Fruit fly (Drosophila melanogaster) whole organism, embryonic: ENCODE measurements around the gene CG14142.

Experiments
- Abd-B ChIP-seq: fragments of 200-800 bp; sonication (Bioruptor generic); optimal IDR thresholded peaks from 2 replicates; lab custom pipeline; 2018; ENCODE audit warnings: missing biosample characterization, mild to moderate bottlenecking, missing genetic modification characterization, moderate library complexity
- Atf6 ChIP-seq: fragments of 200-800 bp; sonication (Bioruptor generic); IDR thresholded peaks from 2 replicates; pipeline ENCODE4 v1.3.6; 2022; ENCODE audit warnings: missing biosample characterization, missing genetic modification characterization
- CG10267 ChIP-seq: fragments of 200-800 bp; sonication (Bioruptor generic); optimal IDR thresholded peaks from 2 replicates; lab custom pipeline; 2018; ENCODE audit warnings: missing biosample characterization, mild to moderate bottlenecking, missing genetic modification characterization, moderate library complexity
- CG11504 ChIP-seq: fragments of 200-800 bp; sonication (Bioruptor generic); optimal IDR thresholded peaks from 3 replicates; lab custom pipeline; 2019; ENCODE audit warnings: missing biosample characterization, mild to moderate bottlenecking, missing genetic modification characterization, moderate library complexity
- CG1233 ChIP-seq: fragments of 200-800 bp; sonication (Bioruptor generic); optimal IDR thresholded peaks from 4 replicates; lab custom pipeline; 2018; ENCODE audit warnings: missing biosample characterization, mild to moderate bottlenecking, missing genetic modification characterization
- CG12942 ChIP-seq: fragments of 200-800 bp; sonication (Bioruptor generic); optimal IDR thresholded peaks from 3 replicates; lab custom pipeline; 2016; ENCODE audit warnings: missing biosample characterization, missing genetic modification characterization
- CG17359 ChIP-seq: fragments of 200-800 bp; sonication (Bioruptor generic); optimal IDR thresholded peaks from 3 replicates; lab custom pipeline; 2018; ENCODE audit warnings: missing biosample characterization, mild to moderate bottlenecking, missing genetic modification characterization, moderate library complexity
- CG17385 ChIP-seq: fragments of 200-800 bp; sonication (Bioruptor generic); optimal IDR thresholded peaks from 3 replicates; lab custom pipeline; 2018; ENCODE audit warnings: missing biosample characterization, mild to moderate bottlenecking, missing genetic modification characterization
- CG2712 ChIP-seq: fragments of 200-800 bp; optimal IDR thresholded peaks from 3 replicates; lab custom pipeline; 2019; ENCODE audit warnings: missing biosample characterization, mild to moderate bottlenecking, missing genetic modification characterization, moderate library complexity
- CG6689 ChIP-seq: fragments of 200-800 bp; sonication (Bioruptor generic); IDR thresholded peaks from 2 replicates; pipeline ENCODE4 v1.3.6; 2022; ENCODE audit warnings: missing biosample characterization, missing genetic modification characterization
- CG9727 ChIP-seq: fragments of 200-800 bp; sonication (Bioruptor generic); optimal IDR thresholded peaks from 3 replicates; lab custom pipeline; 2017; ENCODE audit warnings: missing biosample characterization, mild to moderate bottlenecking, missing genetic modification characterization
- Gug ChIP-seq: fragments of 200-800 bp; sonication (Bioruptor generic); IDR thresholded peaks from 4 replicates; pipeline ENCODE4 v1.3.6; 2022; ENCODE audit warnings: missing biosample characterization, missing genetic modification characterization
- Lim3 ChIP-seq: fragments of 200-800 bp; sonication (Bioruptor generic); IDR thresholded peaks from 2 replicates; pipeline ENCODE4 v1.3.6; 2022; ENCODE audit warnings: missing biosample characterization, missing genetic modification characterization
- NK7.1 ChIP-seq: fragments of 200-800 bp; sonication (Bioruptor generic); optimal IDR thresholded peaks from 3 replicates; lab custom pipeline; 2016; ENCODE audit warnings: missing biosample characterization, missing genetic modification characterization
- Stat92E ChIP-seq, 3 experiments: fragments of >200 bp in 2 of 3; fragments of 200-800 bp in 1 of 3; sonication (Bioruptor generic) in 1 of 3; optimal IDR thresholded peaks; 2 replicates each; lab custom pipeline; 2017 to 2019; ENCODE audit warnings: missing biosample characterization in 3 of 3, missing genetic modification characterization in 3 of 3, mild to moderate bottlenecking in 1 of 3, moderate library complexity in 1 of 3
- Trl ChIP-seq, 3 experiments: fragments of >200 bp in 2 of 3; fragments of 200-800 bp in 1 of 3; sonication (Bioruptor generic) in 1 of 3; optimal IDR thresholded peaks; 2 replicates in 1 of 3; 3 replicates in 2 of 3; lab custom pipeline; 2016 to 2017; ENCODE audit warnings: missing biosample characterization in 1 of 3, missing genetic modification characterization in 1 of 3
- bcd ChIP-seq: fragments of 200-800 bp; sonication (Bioruptor generic); optimal IDR thresholded peaks from 2 replicates; lab custom pipeline; 2017; ENCODE audit warnings: missing biosample characterization, mild to moderate bottlenecking, missing genetic modification characterization
- chn ChIP-seq: fragments of 200-800 bp; sonication (Bioruptor generic); optimal IDR thresholded peaks from 2 replicates; lab custom pipeline; 2016; ENCODE audit warnings: missing biosample characterization, missing genetic modification characterization
- da ChIP-seq: fragments of 200-800 bp; sonication (Bioruptor generic); optimal IDR thresholded peaks from 2 replicates; lab custom pipeline; 2016; ENCODE audit warnings: missing biosample characterization, missing genetic modification characterization
- danr ChIP-seq: fragments of 200-800 bp; sonication (Bioruptor generic); IDR thresholded peaks from 2 replicates; pipeline ENCODE4 v1.3.6; 2022; ENCODE audit warnings: missing biosample characterization, missing genetic modification characterization
- dati ChIP-seq: fragments of 200-800 bp; sonication (Bioruptor generic); IDR thresholded peaks from 2 replicates; pipeline ENCODE4 v1.3.6; 2022; ENCODE audit warnings: missing biosample characterization, missing genetic modification characterization
- dmrt99B ChIP-seq: fragments of 200-800 bp; sonication (Bioruptor generic); optimal IDR thresholded peaks from 2 replicates; lab custom pipeline; 2018; ENCODE audit warnings: missing biosample characterization, mild to moderate bottlenecking, missing genetic modification characterization, moderate library complexity
- dpn ChIP-seq, 2 experiments: fragments of 200-800 bp; sonication (Bioruptor generic); optimal IDR thresholded peaks; 3 replicates each; lab custom pipeline; 2016; ENCODE audit warnings: missing biosample characterization in 2 of 2, missing genetic modification characterization in 2 of 2
- emc ChIP-seq: fragments of 200-800 bp; sonication (Bioruptor generic); optimal IDR thresholded peaks from 2 replicates; lab custom pipeline; 2016; ENCODE audit warnings: missing biosample characterization, missing genetic modification characterization
- ems ChIP-seq: fragments of 200-800 bp; sonication (Bioruptor generic); optimal IDR thresholded peaks from 3 replicates; lab custom pipeline; 2016; ENCODE audit warnings: missing biosample characterization, missing genetic modification characterization
- gcm ChIP-seq: fragments of 200-800 bp; sonication (Bioruptor generic); optimal IDR thresholded peaks from 2 replicates; lab custom pipeline; 2019; ENCODE audit warnings: missing biosample characterization, mild to moderate bottlenecking, missing genetic modification characterization, moderate library complexity
- gem ChIP-seq: fragments of 200-800 bp; sonication (Bioruptor generic); optimal IDR thresholded peaks from 2 replicates; lab custom pipeline; 2019; ENCODE audit warnings: missing biosample characterization, mild to moderate bottlenecking, missing genetic modification characterization, moderate library complexity
- gfzf ChIP-seq: fragments of 200-800 bp; sonication (Bioruptor generic); optimal IDR thresholded peaks from 2 replicates; lab custom pipeline; 2016; ENCODE audit warnings: missing biosample characterization, mild to moderate bottlenecking, missing genetic modification characterization, moderate library complexity
- grn ChIP-seq: fragments of 200-800 bp; sonication (Bioruptor generic); optimal IDR thresholded peaks from 3 replicates; lab custom pipeline; 2017; ENCODE audit warnings: missing biosample characterization, missing genetic modification characterization
- ham ChIP-seq: fragments of 200-800 bp; sonication (Bioruptor generic); IDR thresholded peaks from 2 replicates; pipeline ENCODE4 v1.3.6; 2022; ENCODE audit warnings: missing biosample characterization, missing genetic modification characterization
- kah ChIP-seq: fragments of 200-800 bp; sonication (Bioruptor generic); optimal IDR thresholded peaks from 2 replicates; lab custom pipeline; 2018; ENCODE audit warnings: missing biosample characterization, mild to moderate bottlenecking, missing genetic modification characterization
- mam ChIP-seq: fragments of 200-800 bp; sonication (Bioruptor generic); optimal IDR thresholded peaks from 3 replicates; lab custom pipeline; 2016; ENCODE audit warnings: missing biosample characterization, missing genetic modification characterization
- nmo ChIP-seq: fragments of 200-800 bp; sonication (Bioruptor generic); optimal IDR thresholded peaks from 2 replicates; lab custom pipeline; 2018; ENCODE audit warnings: missing biosample characterization, mild to moderate bottlenecking, missing genetic modification characterization, moderate library complexity
- nom ChIP-seq: fragments of 200-800 bp; sonication (Bioruptor generic); optimal IDR thresholded peaks from 2 replicates; lab custom pipeline; 2017; ENCODE audit warnings: missing biosample characterization, missing genetic modification characterization, mild to moderate bottlenecking, moderate library complexity, missing genetic modification reagents
- p53 ChIP-seq: fragments of 200-800 bp; sonication (Bioruptor generic); optimal IDR thresholded peaks from 2 replicates; lab custom pipeline; 2016; ENCODE audit warnings: missing biosample characterization, missing genetic modification characterization
- pb ChIP-seq: fragments of 200-800 bp; sonication (Bioruptor generic); optimal IDR thresholded peaks from 3 replicates; lab custom pipeline; 2016; ENCODE audit warnings: missing biosample characterization, missing genetic modification characterization
- pzg ChIP-seq: fragments of 200-800 bp; sonication (Bioruptor generic); optimal IDR thresholded peaks from 3 replicates; lab custom pipeline; 2018; ENCODE audit warnings: missing biosample characterization, mild to moderate bottlenecking, missing genetic modification characterization, moderate library complexity
- rib ChIP-seq: fragments of 200-800 bp; sonication (Bioruptor generic); IDR thresholded peaks from 2 replicates; pipeline ENCODE4 v1.3.6; 2022; ENCODE audit warnings: missing biosample characterization, missing genetic modification characterization
- run ChIP-seq: fragments of 200-800 bp; sonication (Bioruptor generic); optimal IDR thresholded peaks from 3 replicates; lab custom pipeline; 2018; ENCODE audit warnings: missing biosample characterization, mild to moderate bottlenecking, missing genetic modification characterization
- sob ChIP-seq: fragments of 200-800 bp; sonication (Bioruptor generic); IDR thresholded peaks from 2 replicates; pipeline ENCODE4 v1.3.6; 2022; ENCODE audit warnings: missing biosample characterization, missing genetic modification characterization
- stwl ChIP-seq: fragments of 200-800 bp; sonication (Bioruptor generic); optimal IDR thresholded peaks from 3 replicates; lab custom pipeline; 2018; ENCODE audit warnings: missing biosample characterization, mild to moderate bottlenecking, missing genetic modification characterization, moderate library complexity
- tna ChIP-seq: fragments of 200-800 bp; sonication (Bioruptor generic); IDR thresholded peaks from 2 replicates; pipeline ENCODE4 v1.3.6; 2022; ENCODE audit warnings: missing biosample characterization, missing genetic modification characterization; ENCODE audit not compliant: partially characterized antibody
- tup ChIP-seq: fragments of 200-800 bp; sonication (Bioruptor generic); optimal IDR thresholded peaks from 2 replicates; lab custom pipeline; 2016; ENCODE audit warnings: missing biosample characterization, mild to moderate bottlenecking, missing genetic modification characterization, moderate library complexity
- yki ChIP-seq: fragments of >200 bp; optimal IDR thresholded peaks from 3 replicates; lab custom pipeline; 2018

Gene CG14142

DNA sequence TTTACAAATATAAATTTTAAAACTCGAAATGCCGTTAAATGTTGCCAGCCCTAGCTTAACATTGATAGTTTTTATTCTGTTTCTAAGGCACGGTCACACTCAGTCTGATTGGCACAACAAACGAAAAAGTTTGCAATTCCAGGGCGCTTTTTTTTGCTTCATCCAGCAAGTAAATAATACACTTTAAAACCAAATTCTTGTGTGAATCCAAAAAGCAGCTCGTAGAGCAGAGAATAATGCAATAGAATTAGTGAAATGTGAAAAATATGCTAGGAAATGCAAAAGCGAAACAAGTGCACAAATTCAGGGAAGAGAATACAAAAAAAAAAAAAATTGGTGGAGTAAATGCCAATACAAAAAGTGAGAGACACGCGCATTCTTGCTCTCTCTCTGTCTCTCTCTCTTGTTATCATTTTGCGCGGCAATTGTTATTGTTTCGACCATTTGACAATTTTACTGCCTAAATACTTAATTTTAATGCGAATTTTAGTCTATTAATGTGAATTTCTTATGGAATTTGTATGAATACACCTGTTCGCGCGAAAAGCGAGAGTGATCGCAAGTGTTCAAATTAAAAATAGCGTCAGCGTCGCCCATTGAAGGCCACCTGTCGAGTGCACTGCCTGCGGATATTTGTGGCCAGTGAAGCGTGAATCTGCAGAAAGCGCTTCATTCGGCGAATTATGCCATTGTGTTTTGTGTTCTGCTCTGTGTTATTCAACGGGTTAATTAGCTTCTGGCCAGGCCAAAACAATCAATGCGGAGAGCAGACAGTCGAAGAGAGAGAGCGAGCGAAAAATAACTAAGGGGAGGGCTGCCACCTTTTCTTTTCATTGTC lies 41.3 kb downstream of the CG14142 start, which contains the start of gene CG42671 (continued):
- peak; percentile 70 to 94 for TF ChIP-seq Trl (optimal IDR thresholded peaks at IDR 0.05; lab: Kevin White, UChicago)
- TF ChIP-seq Trl (GFP tag; optimal IDR thresholded peaks at IDR 0.05; lab: Kevin White, UChicago): no peak
- peak; percentile 30 for TF ChIP-seq gem (tag; lab: Kevin White, UChicago)
- peak; percentile 72 for TF ChIP-seq gfzf (GFP tag; lab: Kevin White, UChicago)
- TF ChIP-seq CG10267 (tag; lab: Kevin White, UChicago): peak; percentile 38
- TF ChIP-seq kah (GFP tag; lab: Kevin White, UChicago): peak; percentile 96
- TF ChIP-seq, all 482 proteins: peak for 72

DNA sequence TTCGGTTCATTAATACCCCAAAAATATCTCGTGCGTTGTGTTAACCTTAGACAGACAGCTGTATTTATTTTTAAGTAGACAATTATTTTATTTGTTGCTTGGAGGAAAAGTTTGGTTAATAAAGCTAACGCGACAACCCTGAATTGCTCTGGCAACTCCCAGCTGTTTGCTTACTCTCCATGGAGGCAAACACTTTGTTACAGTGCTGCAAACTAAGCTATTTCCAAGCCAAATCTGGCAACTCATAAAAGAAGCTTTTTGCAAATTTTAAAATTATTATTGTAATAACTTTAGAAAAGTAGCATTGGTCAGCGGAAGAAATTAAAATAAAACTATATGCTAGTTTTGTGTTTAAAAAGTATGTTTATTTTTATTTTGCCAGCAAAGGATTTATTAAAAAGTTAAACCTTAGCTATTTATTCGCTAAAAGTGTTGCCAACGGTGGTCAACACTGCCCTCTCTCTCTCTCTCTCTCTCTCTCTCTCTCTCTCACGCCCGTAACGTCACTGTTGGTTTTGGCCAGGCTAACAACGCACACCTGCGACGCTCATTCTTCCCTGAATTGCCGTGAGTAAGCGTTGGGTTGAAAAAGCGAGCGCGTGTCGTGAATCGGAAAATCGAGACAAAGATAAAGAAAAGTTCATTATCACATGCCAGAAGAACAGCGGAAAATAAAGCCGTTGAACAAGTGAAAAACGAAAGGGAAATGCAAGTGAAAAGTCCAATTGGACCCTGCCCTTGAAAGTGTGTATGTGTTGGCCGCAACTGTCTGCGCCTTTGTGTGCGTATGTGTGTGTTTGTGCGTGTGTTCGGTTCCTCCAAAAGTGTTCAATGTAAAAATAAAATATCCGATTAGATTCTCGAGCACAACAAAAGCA lies 42.2 kb downstream of the CG14142 start:
- TF ChIP-seq Lim3: 0 out of 2 replicates have a peak, but pooled peaks have one; percentile 34
- peak; percentile 87 for TF ChIP-seq mam (GFP tag; lab: Kevin White, UChicago)
- peak; percentile 89 for TF ChIP-seq danr
- TF ChIP-seq CG12942 (GFP tag; lab: Kevin White, UChicago): peak; percentile 85
- TF ChIP-seq NK7.1: peak; percentile 80
- no peak for TF ChIP-seq tna (GFP tag; lab: Robert Waterston, UW)
- peak; percentile 52 for TF ChIP-seq run (tag; lab: Kevin White, UChicago)
- TF ChIP-seq CG17359: peak; percentile 91
- TF ChIP-seq Stat92E (GFP tag; optimal IDR thresholded peaks at IDR 0.05; lab: Kevin White, UChicago): peak in 1 of 3 experiments; percentile 44
- TF ChIP-seq Abd-B (GFP tag; lab: Kevin White, UChicago): peak; percentile 64
- peak; percentile 94 for TF ChIP-seq CG6689 (GFP tag; lab: Robert Waterston, UW)
- TF ChIP-seq pb (GFP tag; lab: Kevin White, UChicago): peak; percentile 86
- TF ChIP-seq CG17385 (GFP tag; lab: Kevin White, UChicago): peak; percentile 76
- peak; percentile 89 for TF ChIP-seq CG2712 (tag; lab: Kevin White, UChicago)
- peak; percentile 92 for TF ChIP-seq ems (GFP tag; lab: Kevin White, UChicago)
- TF ChIP-seq bcd (GFP tag; lab: Kevin White, UChicago): peak; percentile 84
- peak; percentile 54 for TF ChIP-seq da
- TF ChIP-seq pzg (GFP tag; lab: Kevin White, UChicago): peak; percentile 24
- peak; percentile 86 for TF ChIP-seq CG11504
- TF ChIP-seq tup (GFP tag; lab: Kevin White, UChicago): peak; percentile 82
- peak; percentile 87 to 91 for TF ChIP-seq dpn (GFP tag; optimal IDR thresholded peaks at IDR 0.05; lab: Kevin White, UChicago)
- TF ChIP-seq stwl (tag; lab: Kevin White, UChicago): peak; percentile 27
- TF ChIP-seq dmrt99B: peak; percentile 87
- TF ChIP-seq nom (GFP tag; lab: Kevin White, UChicago): peak; percentile 61
- TF ChIP-seq CG9727 (GFP tag; lab: Kevin White, UChicago): peak; percentile 88
- TF ChIP-seq CG1233 (GFP tag; lab: Kevin White, UChicago): peak; percentile 79
- peak; percentile 93 for TF ChIP-seq Atf6 (GFP tag; lab: Robert Waterston, UW)
- TF ChIP-seq sob (GFP tag; lab: Robert Waterston, UW): peak; percentile 94
- peak; percentile 96 for TF ChIP-seq rib (GFP tag; lab: Robert Waterston, UW)
- TF ChIP-seq dati (GFP tag; lab: Robert Waterston, UW): peak; percentile 87
- peak; percentile 88 for TF ChIP-seq Gug (GFP tag; lab: Robert Waterston, UW)
- TF ChIP-seq grn (GFP tag; lab: Kevin White, UChicago): peak; percentile 38
- peak; percentile 75; the same call in 1 of the 2 replicates for TF ChIP-seq ham (GFP tag; lab: Robert Waterston, UW)
- TF ChIP-seq chn: peak; percentile 88
- TF ChIP-seq emc: peak; percentile 69
- peak; percentile 58 for TF ChIP-seq nmo (GFP tag; lab: Kevin White, UChicago)
- peak; percentile 78 for TF ChIP-seq p53
- peak; percentile 82 for TF ChIP-seq gcm (GFP tag; lab: Kevin White, UChicago)
- peak; percentile 59 for TF ChIP-seq yki
